Worm (Caenorhabditis elegans) whole organism, L4 larva: ENCODE results near the gene nspc-5.
A peak's percentile ranks its signal among the peaks of the same experiment; 100 is the strongest.

Experiments
- D1046.2 ChIP-seq: fragments of 200-800 bp; sonication (Bioruptor generic); IDR thresholded peaks from 2 replicates; pipeline ENCODE4 v1.3.6; 2022; ENCODE audit warnings: missing genetic modification characterization, missing compliant biosample characterization
- F37D6.2 ChIP-seq: sonication (generic microtip); optimal IDR thresholded peaks from 2 replicates; lab custom pipeline; 2016; ENCODE audit warnings: mild to moderate bottlenecking, missing genetic modification characterization, missing compliant biosample characterization
- T20F7.1 ChIP-seq: fragments of 200-800 bp; sonication (Bioruptor generic); optimal IDR thresholded peaks from 2 replicates; lab custom pipeline; 2018; ENCODE audit warnings: mild to moderate bottlenecking, missing genetic modification characterization, missing compliant biosample characterization
- aha-1 ChIP-seq: fragments of 150-350 bp; peaks from one replicate; lab custom pipeline; 2014; ENCODE audit warnings: missing biosample characterization, missing genetic modification characterization
- aly-2 ChIP-seq: sonication (generic microtip); optimal IDR thresholded peaks from 2 replicates; lab custom pipeline; 2018; ENCODE audit warnings: missing biosample characterization, missing genetic modification characterization
- ceh-20 ChIP-seq: fragments of 200-800 bp; sonication (Bioruptor generic); IDR thresholded peaks from 2 replicates; pipeline ENCODE4 v1.3.6; 2022; ENCODE audit warnings: missing genetic modification reagents, missing genetic modification characterization, missing compliant biosample characterization
- ctbp-1 ChIP-seq: fragments of 200-800 bp; sonication (Bioruptor generic); IDR thresholded peaks from 2 replicates; pipeline ENCODE4 v1.3.6; 2022; ENCODE audit warnings: missing genetic modification reagents, missing genetic modification characterization, missing compliant biosample characterization
- daf-12 ChIP-seq: fragments of 150-350 bp; optimal IDR thresholded peaks from 2 replicates; lab custom pipeline; 2014; ENCODE audit warnings: missing biosample characterization, missing genetic modification reagents, missing genetic modification characterization
- daf-16 ChIP-seq, 3 experiments: sonication (generic microtip); optimal IDR thresholded peaks; 2 replicates each; lab custom pipeline; 2016 to 2017; ENCODE audit warnings: missing genetic modification characterization in 3 of 3, missing genetic modification reagents in 3 of 3, mild to moderate bottlenecking in 2 of 3, missing compliant biosample characterization in 2 of 3, missing biosample characterization in 1 of 3, moderate library complexity in 1 of 3
- dmd-6 ChIP-seq: fragments of 200-800 bp; sonication (Bioruptor generic); IDR thresholded peaks from 2 replicates; pipeline ENCODE4 v1.3.6; 2022; ENCODE audit warnings: missing genetic modification reagents, missing genetic modification characterization, missing compliant biosample characterization
- dmd-8 ChIP-seq: fragments of 200-800 bp; sonication (Bioruptor generic); IDR thresholded peaks from 2 replicates; pipeline ENCODE4 v1.3.6; 2022; ENCODE audit warnings: missing genetic modification characterization, missing compliant biosample characterization
- dmd-9 ChIP-seq: fragments of 200-800 bp; sonication (Bioruptor generic); IDR thresholded peaks from 2 replicates; pipeline ENCODE4 v1.3.6; 2022; ENCODE audit warnings: missing genetic modification reagents, missing genetic modification characterization, missing compliant biosample characterization
- dve-1 ChIP-seq: sonication (generic microtip); optimal IDR thresholded peaks from 2 replicates; lab custom pipeline; 2017; ENCODE audit warnings: antibody characterized with exemption, mild to moderate bottlenecking, missing genetic modification characterization, missing compliant biosample characterization; ENCODE audit not compliant: insufficient read depth
- egl-27 ChIP-seq: sonication (generic microtip); optimal IDR thresholded peaks from 3 replicates; lab custom pipeline; 2017; ENCODE audit warnings: missing biosample characterization, missing genetic modification reagents, missing genetic modification characterization
- gei-8 ChIP-seq: fragments of 200-800 bp; sonication (Bioruptor generic); optimal IDR thresholded peaks from 2 replicates; lab custom pipeline; 2018; ENCODE audit warnings: mild to moderate bottlenecking, missing genetic modification characterization, missing compliant biosample characterization
- hlh-11 ChIP-seq: fragments of 200-800 bp; sonication (Bioruptor generic); optimal IDR thresholded peaks from 2 replicates; lab custom pipeline; 2018; ENCODE audit warnings: mild to moderate bottlenecking, missing genetic modification characterization, missing compliant biosample characterization
- hlh-30 ChIP-seq: sonication (generic microtip); optimal IDR thresholded peaks from 2 replicates; lab custom pipeline; 2017; ENCODE audit warnings: antibody characterized with exemption, mild to moderate bottlenecking, missing genetic modification characterization, missing compliant biosample characterization; ENCODE audit not compliant: insufficient read depth
- lim-7 ChIP-seq: fragments of 200-800 bp; sonication (Bioruptor generic); IDR thresholded peaks from 2 replicates; pipeline ENCODE4 v1.3.6; 2022; ENCODE audit warnings: missing genetic modification characterization, missing compliant biosample characterization
- lin-1 ChIP-seq: fragments of 200-800 bp; sonication (Bioruptor generic); IDR thresholded peaks from 2 replicates; pipeline ENCODE4 v1.3.6; 2022; ENCODE audit warnings: missing genetic modification reagents, missing genetic modification characterization, missing compliant biosample characterization
- lsy-2 ChIP-seq, 2 experiments: fragments of 150-350 bp in 1 of 2; sonication (generic microtip) in 1 of 2; optimal IDR thresholded peaks; 2 replicates each; lab custom pipeline; 2014 to 2017; ENCODE audit warnings: missing biosample characterization in 2 of 2, missing genetic modification characterization in 2 of 2
- mdl-1 ChIP-seq, 2 experiments: fragments of 150-350 bp in 1 of 2; sonication (generic microtip) in 1 of 2; optimal IDR thresholded peaks; 2 replicates each; lab custom pipeline; 2014 to 2017; ENCODE audit warnings: missing biosample characterization in 2 of 2, missing genetic modification characterization in 2 of 2
- mes-2 ChIP-seq: sonication (generic microtip); optimal IDR thresholded peaks from 2 replicates; lab custom pipeline; 2016; ENCODE audit warnings: missing genotype, mild to moderate bottlenecking, missing genetic modification characterization, missing compliant biosample characterization; ENCODE audit not compliant: poor library complexity, severe bottlenecking
- mxl-3 ChIP-seq: fragments of 200-800 bp; sonication (Bioruptor generic); optimal IDR thresholded peaks from 2 replicates; lab custom pipeline; 2018; ENCODE audit warnings: mild to moderate bottlenecking, missing genetic modification characterization, missing compliant biosample characterization
- nhr-102 ChIP-seq: sonication (generic microtip); optimal IDR thresholded peaks from 2 replicates; lab custom pipeline; 2016; ENCODE audit warnings: mild to moderate bottlenecking, missing genetic modification characterization, moderate library complexity, missing compliant biosample characterization
- nhr-11 ChIP-seq: fragments of 150-350 bp; optimal IDR thresholded peaks from 2 replicates; lab custom pipeline; 2014; ENCODE audit warnings: missing biosample characterization, missing genetic modification characterization
- nhr-28 ChIP-seq: fragments of 150-350 bp; optimal IDR thresholded peaks from 2 replicates; lab custom pipeline; 2014; ENCODE audit warnings: missing biosample characterization, missing genetic modification characterization
- nhr-42 ChIP-seq: fragments of 200-800 bp; sonication (Bioruptor generic); IDR thresholded peaks from 2 replicates; pipeline ENCODE4 v1.3.6; 2022; ENCODE audit warnings: missing genetic modification characterization, missing compliant biosample characterization
- nhr-77 ChIP-seq: fragments of 150-350 bp; optimal IDR thresholded peaks from 2 replicates; lab custom pipeline; 2014; ENCODE audit warnings: missing biosample characterization, missing genetic modification characterization
- php-3 ChIP-seq: fragments of 200-800 bp; sonication (Bioruptor generic); IDR thresholded peaks from 2 replicates; pipeline ENCODE4 v1.3.6; 2022; ENCODE audit warnings: missing genetic modification reagents, missing genetic modification characterization, missing compliant biosample characterization
- pqm-1 ChIP-seq: sonication (generic microtip); optimal IDR thresholded peaks from 2 replicates; lab custom pipeline; 2017; ENCODE audit warnings: missing biosample characterization, missing genetic modification characterization
- tra-1 ChIP-seq: fragments of 200-800 bp; sonication (Bioruptor generic); IDR thresholded peaks from 2 replicates; pipeline ENCODE4 v1.3.6; 2022; ENCODE audit warnings: missing genetic modification reagents, missing genetic modification characterization, missing compliant biosample characterization
- unc-62 ChIP-seq, 3 experiments: fragments of 150-350 bp in 1 of 3; sonication (generic microtip); optimal IDR thresholded peaks in 2 of 3; peaks in 1 of 3; 1 replicate in 1 of 3; 2 replicates in 2 of 3; lab custom pipeline; 2014 to 2017; ENCODE audit warnings: missing biosample characterization in 3 of 3, missing genetic modification characterization in 3 of 3, missing genetic modification reagents in 3 of 3, missing genotype in 1 of 3
- vab-7 ChIP-seq: fragments of 200-800 bp; sonication (Bioruptor generic); IDR thresholded peaks from 2 replicates; pipeline ENCODE4 v1.3.6; 2022; ENCODE audit warnings: missing genetic modification reagents, missing genetic modification characterization, missing compliant biosample characterization
- zip-2 ChIP-seq: fragments of 150-350 bp; optimal IDR thresholded peaks from 2 replicates; lab custom pipeline; 2014; ENCODE audit warnings: missing biosample characterization, missing genetic modification characterization
- ztf-11 ChIP-seq: fragments of 150-350 bp; optimal IDR thresholded peaks from 2 replicates; lab custom pipeline; 2014; ENCODE audit warnings: missing biosample characterization, missing genetic modification characterization

Gene nspc-5

DNA sequence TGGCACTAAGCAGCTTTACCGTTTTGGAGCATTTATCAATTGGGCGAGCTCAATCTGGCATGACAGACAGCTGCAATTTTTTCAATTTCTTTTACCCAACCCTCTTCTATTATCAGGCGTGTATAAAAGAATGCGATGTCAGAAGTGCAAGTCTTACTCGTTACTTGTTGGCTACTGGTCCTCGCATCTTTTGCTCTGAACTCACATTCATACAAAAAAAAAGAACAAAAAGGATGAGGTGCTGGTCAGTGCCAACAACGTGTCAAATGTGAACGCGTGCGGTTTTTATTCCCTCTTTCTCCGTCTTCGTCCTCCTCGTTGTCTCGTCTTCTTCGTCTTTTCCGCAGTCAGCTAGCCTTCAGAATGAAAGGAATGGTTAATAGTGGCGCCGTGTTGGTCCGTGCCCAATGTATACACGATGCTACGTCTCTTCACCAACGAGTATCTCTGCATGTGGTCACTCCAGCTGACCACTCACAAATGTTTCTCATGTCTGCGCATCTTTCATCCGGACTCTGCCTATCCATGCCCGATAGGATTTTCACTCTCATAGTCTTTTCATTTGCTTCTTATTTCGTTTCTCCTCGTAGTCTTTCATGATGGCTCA lies 27.4 kb downstream of the nspc-5 start (continued):
- TF ChIP-seq dve-1 (tag; lab: Kevin White, UChicago) (no peak), mdl-1 (tag; optimal IDR thresholded peaks at IDR 0.05; lab: Kevin White, UChicago) (peak; percentile 36 to 83), ctbp-1 (GFP tag; lab: Robert Waterston, UW) (no peak), nhr-11 (tag; lab: Kevin White, UChicago) (no peak), dmd-9 (GFP tag; lab: Robert Waterston, UW) (no peak), D1046.2 (no peak), ztf-11 (tag; lab: Kevin White, UChicago) (no peak), vab-7 (no peak), mes-2 (tag; lab: Kevin White, UChicago) (peak; percentile 23), egl-27 (tag; lab: Kevin White, UChicago) (no peak)

DNA sequence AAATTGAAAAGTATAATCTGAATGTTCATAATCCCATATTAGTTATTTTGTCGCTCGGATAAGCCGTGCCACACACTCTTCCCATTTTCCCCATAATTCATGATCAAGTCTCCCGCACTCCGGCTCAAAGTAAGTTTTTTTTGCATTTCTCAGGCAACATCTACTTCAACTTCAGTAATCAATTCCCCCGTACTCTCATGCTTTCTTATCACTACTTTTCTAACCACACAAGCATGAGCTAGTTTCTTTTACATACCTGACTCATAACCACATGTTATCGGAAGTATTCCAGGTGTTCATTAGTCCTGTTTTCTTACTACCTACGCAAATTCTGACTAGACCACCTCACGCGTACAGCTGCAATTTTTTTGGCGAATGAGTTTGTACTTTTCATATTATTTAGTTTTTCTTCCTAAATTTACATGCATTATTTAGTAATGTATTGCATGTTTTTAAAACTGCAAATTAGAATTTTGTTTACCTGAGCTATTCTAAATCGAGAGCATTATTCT lies 28.1 kb downstream of the nspc-5 start:
- peak; percentile 4 for TF ChIP-seq nhr-11 (tag; lab: Kevin White, UChicago)
- peak; percentile 90 for TF ChIP-seq aha-1 (tag; lab: Kevin White, UChicago)
- TF ChIP-seq dmd-9 (GFP tag; lab: Robert Waterston, UW): no peak

DNA sequence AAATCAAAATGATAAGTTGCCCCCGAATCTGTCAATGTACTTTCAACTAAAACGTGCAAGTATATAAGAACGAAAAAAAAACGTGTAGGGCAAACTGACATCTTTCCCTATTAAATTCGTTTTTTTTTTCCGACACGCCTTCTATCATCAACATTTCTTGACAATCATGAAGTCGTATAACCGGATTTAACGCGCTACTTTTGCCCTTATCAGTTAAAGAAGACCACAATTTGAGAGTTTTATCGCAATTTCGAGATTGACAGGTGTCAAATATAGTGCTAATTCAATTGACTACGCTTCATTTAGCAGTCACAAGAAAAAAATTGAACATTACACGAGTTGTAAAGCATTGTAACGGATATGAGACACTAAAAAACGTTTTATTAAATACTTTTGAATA lies 28.6 kb downstream of the nspc-5 start:
- TF ChIP-seq php-3 (GFP tag; lab: Robert Waterston, UW) (peak; percentile 95), lsy-2 (tag; optimal IDR thresholded peaks at IDR 0.05; lab: Kevin White, UChicago) (peak in 1 of 2 experiments; percentile 41), aly-2 (tag; lab: Kevin White, UChicago) (no peak), nhr-28 (tag; lab: Kevin White, UChicago) (peak; percentile 89), lim-7 (no peak), zip-2 (tag; lab: Kevin White, UChicago) (no peak), pqm-1 (tag; lab: Kevin White, UChicago) (peak; percentile 85), dmd-6 (GFP tag; lab: Robert Waterston, UW) (peak; percentile 96), hlh-30 (tag; lab: Kevin White, UChicago) (peak; percentile 38), lin-1 (peak; percentile 89), daf-12 (no peak), nhr-42 (no peak), daf-16 (GFP tag; optimal IDR thresholded peaks at IDR 0.05; lab: Kevin White, UChicago) (peak in 1 of 2 experiments; percentile 50), daf-16 (tag; optimal IDR thresholded peaks at IDR 0.05; lab: Kevin White, UChicago) (peak; percentile 62), ceh-20 (GFP tag; lab: Robert Waterston, UW) (peak; percentile 63; the same call in 1 of the 2 replicates), gei-8 (GFP tag; lab: Kevin White, UChicago) (no peak), dve-1 (tag; lab: Kevin White, UChicago) (peak; percentile 93), mxl-3 (GFP tag; lab: Kevin White, UChicago) (peak; percentile 60), unc-62 (GFP tag; optimal IDR thresholded peaks at IDR 0.05 in 1 of 2; lab: Kevin White, UChicago) (peak; percentile 80 to 81), unc-62 (tag; optimal IDR thresholded peaks at IDR 0.05; lab: Kevin White, UChicago) (no peak), hlh-11 (peak; percentile 83), tra-1 (peak; percentile 100), T20F7.1 (GFP tag; lab: Kevin White, UChicago) (peak; percentile 26), F37D6.2 (tag; lab: Kevin White, UChicago) (no peak), dmd-8 (GFP tag; lab: Robert Waterston, UW) (no peak), nhr-77 (peak; percentile 68), nhr-102 (peak; percentile 22), mdl-1 (tag; optimal IDR thresholded peaks at IDR 0.05; lab: Kevin White, UChicago) (peak in 1 of 2 experiments; percentile 54), egl-27 (tag; lab: Kevin White, UChicago) (no peak)
